Worm (Caenorhabditis elegans) whole organism, L4 larva: ENCODE results near the gene hrg-5.

Experiments used
- T20F7.1 ChIP-seq: fragments of 200-800 bp; sonication (Bioruptor generic); optimal IDR thresholded peaks from 2 replicates; lab custom pipeline; 2018; ENCODE audit warnings: mild to moderate bottlenecking, missing genetic modification characterization, missing compliant biosample characterization
- ZK546.5 ChIP-seq, 2 experiments: sonication (generic microtip); optimal IDR thresholded peaks; 2 replicates each; lab custom pipeline; 2017; ENCODE audit warnings: missing biosample characterization in 2 of 2, missing genetic modification characterization in 2 of 2
- aly-2 ChIP-seq: sonication (generic microtip); optimal IDR thresholded peaks from 2 replicates; lab custom pipeline; 2018; ENCODE audit warnings: missing biosample characterization, missing genetic modification characterization
- ama-1 ChIP-seq: fragments of 150-350 bp; optimal IDR thresholded peaks from 2 replicates; lab custom pipeline; 2014; ENCODE audit warnings: inconsistent platforms, mixed read lengths
- dve-1 ChIP-seq: sonication (generic microtip); optimal IDR thresholded peaks from 2 replicates; lab custom pipeline; 2017; ENCODE audit warnings: antibody characterized with exemption, mild to moderate bottlenecking, missing genetic modification characterization, missing compliant biosample characterization; ENCODE audit not compliant: insufficient read depth
- fos-1 ChIP-seq: fragments of 150-350 bp; optimal IDR thresholded peaks from 2 replicates; lab custom pipeline; 2014; ENCODE audit warnings: missing biosample characterization, missing genetic modification characterization
- hlh-30 ChIP-seq: sonication (generic microtip); optimal IDR thresholded peaks from 2 replicates; lab custom pipeline; 2017; ENCODE audit warnings: antibody characterized with exemption, mild to moderate bottlenecking, missing genetic modification characterization, missing compliant biosample characterization; ENCODE audit not compliant: insufficient read depth
- lin-15B ChIP-seq: fragments of 150-350 bp; sonication (generic microtip); optimal IDR thresholded peaks from 3 replicates; lab custom pipeline; 2014; ENCODE audit warnings: missing biosample characterization, missing genetic modification characterization
- lsy-2 ChIP-seq, 2 experiments: fragments of 150-350 bp in 1 of 2; sonication (generic microtip) in 1 of 2; optimal IDR thresholded peaks; 2 replicates each; lab custom pipeline; 2014 to 2017; ENCODE audit warnings: missing biosample characterization in 2 of 2, missing genetic modification characterization in 2 of 2
- mdt-29 ChIP-seq: fragments of 200-800 bp; sonication (Bioruptor generic); IDR thresholded peaks from 2 replicates; pipeline ENCODE4 v1.3.6; 2022; ENCODE audit warnings: missing genetic modification reagents, missing genetic modification characterization, missing compliant biosample characterization
- nhr-77 ChIP-seq: fragments of 150-350 bp; optimal IDR thresholded peaks from 2 replicates; lab custom pipeline; 2014; ENCODE audit warnings: missing biosample characterization, missing genetic modification characterization
- unc-62 ChIP-seq, 3 experiments: fragments of 150-350 bp in 1 of 3; sonication (generic microtip); optimal IDR thresholded peaks in 2 of 3; peaks in 1 of 3; 1 replicate in 1 of 3; 2 replicates in 2 of 3; lab custom pipeline; 2014 to 2017; ENCODE audit warnings: missing biosample characterization in 3 of 3, missing genetic modification characterization in 3 of 3, missing genetic modification reagents in 3 of 3, missing genotype in 1 of 3
- zag-1 ChIP-seq: fragments of 150-350 bp; optimal IDR thresholded peaks from 2 replicates; lab custom pipeline; 2014; ENCODE audit warnings: missing biosample characterization, missing genetic modification characterization
- ztf-11 ChIP-seq: fragments of 150-350 bp; optimal IDR thresholded peaks from 2 replicates; lab custom pipeline; 2014; ENCODE audit warnings: missing biosample characterization, missing genetic modification characterization

DNA sequence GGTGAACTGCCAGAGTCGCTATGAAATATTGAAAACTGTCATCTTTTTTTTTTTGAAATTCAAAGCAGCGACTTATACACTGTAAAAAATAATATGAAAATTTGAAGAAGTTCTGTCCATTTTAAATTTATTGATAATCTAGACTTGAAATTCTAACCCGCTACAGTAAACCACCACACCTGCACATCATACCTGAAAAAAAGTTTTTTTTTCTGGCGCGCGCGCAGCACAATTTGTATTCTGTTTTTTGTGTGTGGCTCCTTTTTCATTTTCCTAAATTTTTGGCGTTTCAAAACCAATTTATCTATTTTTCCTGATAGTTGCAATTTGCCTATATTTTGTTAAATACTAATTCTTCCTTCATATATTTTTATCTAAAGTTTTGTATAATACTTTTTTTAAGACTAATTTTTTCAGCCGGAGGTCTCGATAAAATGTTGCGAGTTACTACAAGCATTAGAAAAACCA is 43.6 kb downstream of the hrg-5 start, which contains the start of gene cyb-2.1:
- TF ChIP-seq zag-1 (tag; lab: Kevin White, UChicago) (no peak), hlh-30 (tag; lab: Kevin White, UChicago) (no peak), ama-1 (lab: Kevin White, UChicago) (no peak), nhr-77 (tag; lab: Kevin White, UChicago) (no peak), lsy-2 (tag; optimal IDR thresholded peaks at IDR 0.05; lab: Kevin White, UChicago) (no peak), ZK546.5 (tag; optimal IDR thresholded peaks at IDR 0.05; lab: Kevin White, UChicago) (no peak), ztf-11 (tag; lab: Kevin White, UChicago) (no peak), mdt-29 (no peak), fos-1 (tag; lab: Kevin White, UChicago) (no peak), unc-62 (GFP tag; optimal IDR thresholded peaks at IDR 0.05 in 1 of 2; lab: Kevin White, UChicago) (no peak), unc-62 (tag; optimal IDR thresholded peaks at IDR 0.05; lab: Kevin White, UChicago) (no peak), T20F7.1 (GFP tag; lab: Kevin White, UChicago) (no peak), aly-2 (tag; lab: Kevin White, UChicago) (no peak), dve-1 (no peak), lin-15B (no peak)
